Worm (Caenorhabditis elegans) whole organism, L2 larva: ENCODE measurements around the gene dpff-1.
A peak's percentile ranks its signal among the peaks of the same experiment; 100 is the strongest.

Experiments
- C34F6.9 ChIP-seq: fragments of 150-350 bp; optimal IDR thresholded peaks from 2 replicates; lab custom pipeline; 2014; ENCODE audit warnings: missing biosample characterization, missing genetic modification characterization
- F13H6.1 ChIP-seq: sonication (generic microtip); optimal IDR thresholded peaks from 2 replicates; lab custom pipeline; 2016; ENCODE audit warnings: missing genetic modification characterization, missing compliant biosample characterization
- R02D3.7 ChIP-seq: fragments of 150-350 bp; optimal IDR thresholded peaks from 2 replicates; lab custom pipeline; 2014; ENCODE audit warnings: missing biosample characterization, missing genetic modification characterization
- Y55F3AM.14 ChIP-seq: fragments of 200-800 bp; sonication (Bioruptor generic); optimal IDR thresholded peaks from 2 replicates; lab custom pipeline; 2018; ENCODE audit warnings: mild to moderate bottlenecking, missing genetic modification characterization, missing compliant biosample characterization
- alr-1 ChIP-seq: fragments of 150-350 bp; optimal IDR thresholded peaks from 2 replicates; lab custom pipeline; 2014; ENCODE audit warnings: missing biosample characterization, missing genetic modification characterization
- ama-1 ChIP-seq: fragments of 150-350 bp; optimal IDR thresholded peaks from 2 replicates; lab custom pipeline; 2018; ENCODE audit warnings: inconsistent platforms
- blmp-1 ChIP-seq: sonication (generic microtip); optimal IDR thresholded peaks from 2 replicates; lab custom pipeline; 2017; ENCODE audit warnings: missing genetic modification characterization, mild to moderate bottlenecking, missing compliant biosample characterization, antibody characterized with exemption, moderate library complexity; ENCODE audit not compliant: insufficient read depth
- ceh-16 ChIP-seq: fragments of 150-350 bp; optimal IDR thresholded peaks from 2 replicates; lab custom pipeline; 2014; ENCODE audit warnings: missing biosample characterization, missing genetic modification characterization
- ceh-82 ChIP-seq: fragments of 150-350 bp; optimal IDR thresholded peaks from 2 replicates; lab custom pipeline; 2014; ENCODE audit warnings: missing biosample characterization, missing genetic modification characterization
- crh-2 ChIP-seq: sonication (generic microtip); optimal IDR thresholded peaks from 2 replicates; lab custom pipeline; 2017; ENCODE audit warnings: missing biosample characterization, missing genetic modification characterization
- dmd-4 ChIP-seq: sonication (generic microtip); optimal IDR thresholded peaks from 2 replicates; lab custom pipeline; 2017; ENCODE audit warnings: missing biosample characterization, missing genetic modification characterization
- egl-27 ChIP-seq: sonication (generic microtip); optimal IDR thresholded peaks from 3 replicates; lab custom pipeline; 2017; ENCODE audit warnings: missing biosample characterization, missing genetic modification reagents, missing genetic modification characterization
- elt-1 ChIP-seq: fragments of 150-350 bp; optimal IDR thresholded peaks from 2 replicates; lab custom pipeline; 2014; ENCODE audit warnings: missing biosample characterization, missing genetic modification characterization
- elt-3 ChIP-seq: sonication (generic microtip); optimal IDR thresholded peaks from 2 replicates; lab custom pipeline; 2017; ENCODE audit warnings: missing biosample characterization, missing genetic modification characterization
- fos-1 ChIP-seq: fragments of 150-350 bp; optimal IDR thresholded peaks from 2 replicates; lab custom pipeline; 2014; ENCODE audit warnings: missing biosample characterization, missing genetic modification characterization
- gmeb-1 ChIP-seq: fragments of 150-350 bp; optimal IDR thresholded peaks from 2 replicates; lab custom pipeline; 2014; ENCODE audit warnings: missing biosample characterization, missing genetic modification characterization
- lin-11 ChIP-seq: fragments of 150-350 bp; sonication (generic microtip); optimal IDR thresholded peaks from 2 replicates; lab custom pipeline; 2014; ENCODE audit warnings: missing biosample characterization, missing genetic modification characterization, inconsistent platforms, mixed read lengths
- lin-13 ChIP-seq: fragments of 150-350 bp; optimal IDR thresholded peaks from 2 replicates; lab custom pipeline; 2014; ENCODE audit warnings: missing biosample characterization, missing genetic modification reagents, missing genetic modification characterization
- lsy-2 ChIP-seq, 2 experiments: fragments of 150-350 bp in 1 of 2; sonication (generic microtip) in 1 of 2; optimal IDR thresholded peaks; 2 replicates each; lab custom pipeline; 2014 to 2017; ENCODE audit warnings: missing biosample characterization in 2 of 2, missing genetic modification characterization in 2 of 2
- mab-5 ChIP-seq: fragments of 150-350 bp; optimal IDR thresholded peaks from 2 replicates; lab custom pipeline; 2014; ENCODE audit warnings: missing biosample characterization, missing genetic modification characterization
- mbf-1 ChIP-seq: sonication (generic microtip); optimal IDR thresholded peaks from 2 replicates; lab custom pipeline; 2017; ENCODE audit warnings: missing biosample characterization, missing genetic modification characterization
- mdl-1 ChIP-seq, 2 experiments: fragments of 150-350 bp in 1 of 2; sonication (generic microtip) in 1 of 2; optimal IDR thresholded peaks; 2 replicates each; lab custom pipeline; 2017; ENCODE audit warnings: missing biosample characterization in 2 of 2, missing genetic modification characterization in 2 of 2
- nhr-10 ChIP-seq: sonication (generic microtip); optimal IDR thresholded peaks from 2 replicates; lab custom pipeline; 2017; ENCODE audit warnings: missing biosample characterization, missing genetic modification characterization
- nhr-11 ChIP-seq: fragments of 150-350 bp; optimal IDR thresholded peaks from 2 replicates; lab custom pipeline; 2014; ENCODE audit warnings: missing biosample characterization, missing genetic modification characterization
- nhr-12 ChIP-seq: fragments of 150-350 bp; optimal IDR thresholded peaks from 2 replicates; lab custom pipeline; 2014; ENCODE audit warnings: missing biosample characterization, missing genetic modification characterization
- nhr-129 ChIP-seq: fragments of 150-350 bp; optimal IDR thresholded peaks from 2 replicates; lab custom pipeline; 2014; ENCODE audit warnings: missing biosample characterization, missing genetic modification characterization
- nhr-21 ChIP-seq: fragments of 150-350 bp; optimal IDR thresholded peaks from 2 replicates; lab custom pipeline; 2014; ENCODE audit warnings: missing biosample characterization, missing genetic modification characterization
- nhr-23 ChIP-seq: fragments of 150-350 bp; optimal IDR thresholded peaks from 2 replicates; lab custom pipeline; 2014; ENCODE audit warnings: missing biosample characterization, missing genetic modification reagents, missing genetic modification characterization
- nhr-237 ChIP-seq: fragments of 150-350 bp; optimal IDR thresholded peaks from 2 replicates; lab custom pipeline; 2014; ENCODE audit warnings: missing biosample characterization, missing genetic modification characterization
- nhr-25 ChIP-seq: fragments of 150-350 bp; sonication (generic microtip); optimal IDR thresholded peaks from 3 replicates; lab custom pipeline; 2014; ENCODE audit warnings: missing biosample characterization, missing genetic modification characterization
- nhr-6 ChIP-seq: fragments of 150-350 bp; optimal IDR thresholded peaks from 2 replicates; lab custom pipeline; 2014; ENCODE audit warnings: missing biosample characterization, missing genetic modification characterization
- nhr-77 ChIP-seq: fragments of 150-350 bp; optimal IDR thresholded peaks from 2 replicates; lab custom pipeline; 2014; ENCODE audit warnings: missing biosample characterization, missing genetic modification characterization
- peb-1 ChIP-seq: fragments of 150-350 bp; optimal IDR thresholded peaks from 2 replicates; lab custom pipeline; 2014; ENCODE audit warnings: missing biosample characterization, missing genetic modification characterization
- sem-4 ChIP-seq: fragments of 150-350 bp; optimal IDR thresholded peaks from 2 replicates; lab custom pipeline; 2014; ENCODE audit warnings: missing biosample characterization, missing genetic modification reagents, missing genetic modification characterization
- skn-1 ChIP-seq: sonication (generic microtip); optimal IDR thresholded peaks from 2 replicates; lab custom pipeline; 2017; ENCODE audit warnings: missing biosample characterization, missing genetic modification characterization
- sma-3 ChIP-seq: sonication (generic microtip); optimal IDR thresholded peaks from 2 replicates; lab custom pipeline; 2016; ENCODE audit warnings: missing genetic modification reagents, missing genetic modification characterization, missing compliant biosample characterization
- sma-9 ChIP-seq, 2 experiments: fragments of 150-350 bp in 1 of 2; sonication (generic microtip) in 1 of 2; optimal IDR thresholded peaks; 2 replicates each; lab custom pipeline; 2014 to 2016; ENCODE audit warnings: missing genetic modification characterization in 2 of 2, mild to moderate bottlenecking in 1 of 2, missing biosample characterization in 1 of 2, missing compliant biosample characterization in 1 of 2, missing genetic modification reagents in 1 of 2, moderate library complexity in 1 of 2
- snpc-4 ChIP-seq: fragments of 150-350 bp; optimal IDR thresholded peaks from 2 replicates; lab custom pipeline; 2014; ENCODE audit warnings: missing biosample characterization, missing genetic modification characterization
- unc-39 ChIP-seq: fragments of 150-350 bp; optimal IDR thresholded peaks from 2 replicates; lab custom pipeline; 2014; ENCODE audit warnings: missing biosample characterization, missing genetic modification characterization
- unc-55 ChIP-seq: fragments of 150-350 bp; sonication (generic microtip); optimal IDR thresholded peaks from 3 replicates; lab custom pipeline; 2014; ENCODE audit warnings: missing biosample characterization, missing genetic modification reagents, missing genetic modification characterization
- unc-62 ChIP-seq: fragments of 150-350 bp; optimal IDR thresholded peaks from 2 replicates; lab custom pipeline; 2014; ENCODE audit warnings: missing biosample characterization, missing genetic modification reagents, missing genetic modification characterization
- zag-1 ChIP-seq: fragments of 150-350 bp; optimal IDR thresholded peaks from 2 replicates; lab custom pipeline; 2014; ENCODE audit warnings: missing biosample characterization, missing genetic modification characterization
- ztf-1 ChIP-seq: fragments of 200-800 bp; sonication (Bioruptor generic); conservative IDR thresholded peaks from 2 replicates; pipeline ENCODE4 v1.3.6; 2022; ENCODE audit warnings: missing genetic modification characterization, missing compliant biosample characterization
- ztf-11 ChIP-seq: sonication (generic microtip); optimal IDR thresholded peaks from 2 replicates; lab custom pipeline; 2017; ENCODE audit warnings: missing biosample characterization, missing genetic modification characterization
- ztf-4 ChIP-seq: fragments of 150-350 bp; optimal IDR thresholded peaks from 2 replicates; lab custom pipeline; 2014; ENCODE audit warnings: missing biosample characterization, missing genetic modification characterization

dpff-1 gene

ce11 chrIII:5919799-5920387 lies 13.7 kb upstream of the dpff-1 start, which contains the start of the genes tdo-2 and C28H8.2:
Gene tdo-2 (minus strand): TSS chrIII:5919955.
Gene C28H8.2 (plus strand): TSS chrIII:5920322.
- TF ChIP-seq lsy-2 (tag; optimal IDR thresholded peaks at IDR 0.05; lab: Kevin White, UChicago) (peak in 1 of 2 experiments; percentile 55), alr-1 (peak; percentile 16), dmd-4 (tag; lab: Kevin White, UChicago) (no peak), lin-11 (tag; lab: Kevin White, UChicago) (no peak), elt-3 (no peak), nhr-25 (peak; percentile 94), F13H6.1 (tag; lab: Kevin White, UChicago) (peak; percentile 14), skn-1 (tag; lab: Kevin White, UChicago) (no peak), R02D3.7 (tag; lab: Kevin White, UChicago) (no peak), C34F6.9 (tag; lab: Kevin White, UChicago) (peak; percentile 8), Y55F3AM.14 (GFP tag; lab: Kevin White, UChicago) (peak; percentile 25), blmp-1 (tag; lab: Kevin White, UChicago) (peak; percentile 80), sma-9 (GFP tag; optimal IDR thresholded peaks at IDR 0.05; lab: Kevin White, UChicago) (peak; percentile 90), sma-9 (tag; optimal IDR thresholded peaks at IDR 0.05; lab: Kevin White, UChicago) (no peak), gmeb-1 (peak; percentile 55), crh-2 (tag; lab: Kevin White, UChicago) (peak; percentile 56), lin-13 (no peak), ztf-11 (tag; lab: Kevin White, UChicago) (no peak), ceh-16 (no peak), snpc-4 (tag; lab: Kevin White, UChicago) (no peak), nhr-6 (peak; percentile 37), nhr-23 (tag; lab: Kevin White, UChicago) (no peak), nhr-21 (peak; percentile 92), nhr-237 (no peak), unc-39 (tag; lab: Kevin White, UChicago) (no peak), sma-3 (peak; percentile 92), nhr-12 (no peak), egl-27 (tag; lab: Kevin White, UChicago) (peak; percentile 69), fos-1 (tag; lab: Kevin White, UChicago) (peak; percentile 12), ceh-82 (tag; lab: Kevin White, UChicago) (no peak), mab-5 (tag; lab: Kevin White, UChicago) (peak; percentile 20), sem-4 (tag; lab: Kevin White, UChicago) (no peak), nhr-11 (no peak), ztf-4 (tag; lab: Kevin White, UChicago) (peak; percentile 28), unc-55 (GFP tag; lab: Kevin White, UChicago) (no peak), nhr-129 (peak; percentile 50), mdl-1 (tag; optimal IDR thresholded peaks at IDR 0.05; lab: Kevin White, UChicago) (peak in 1 of 2 experiments; percentile 75), elt-1 (tag; lab: Kevin White, UChicago) (no peak), ama-1 (no peak), zag-1 (tag; lab: Kevin White, UChicago) (no peak), mbf-1 (tag; lab: Kevin White, UChicago) (no peak), nhr-10 (tag; lab: Kevin White, UChicago) (no peak)
- TF ChIP-seq, all 48 proteins: peak for 19

- peak; percentile 14 for TF ChIP-seq ama-1
- TF ChIP-seq elt-1 (tag; lab: Kevin White, UChicago), result no peak
- peak; percentile 72 for TF ChIP-seq nhr-21
- TF ChIP-seq peb-1 (tag; lab: Kevin White, UChicago), result no peak
- peak; percentile 40 for TF ChIP-seq fos-1 (tag; lab: Kevin White, UChicago)
- no peak for TF ChIP-seq R02D3.7 (tag; lab: Kevin White, UChicago)
- peak; percentile 89 for TF ChIP-seq skn-1 (tag; lab: Kevin White, UChicago)
- TF ChIP-seq nhr-77, result no peak
- no peak for TF ChIP-seq sem-4 (tag; lab: Kevin White, UChicago)
- no peak for TF ChIP-seq ztf-11 (tag; lab: Kevin White, UChicago)
- no peak for TF ChIP-seq nhr-237
- TF ChIP-seq F13H6.1 (tag; lab: Kevin White, UChicago), result peak; percentile 20
- peak; percentile 50 for TF ChIP-seq gmeb-1
- TF ChIP-seq ztf-1, result no peak
- no peak for TF ChIP-seq alr-1
- TF ChIP-seq ceh-82 (tag; lab: Kevin White, UChicago), result no peak
- TF ChIP-seq blmp-1 (tag; lab: Kevin White, UChicago), result no peak
- no peak for TF ChIP-seq ceh-16
- TF ChIP-seq lsy-2 (tag; optimal IDR thresholded peaks at IDR 0.05; lab: Kevin White, UChicago), result peak in 1 of 2 experiments; percentile 41
- TF ChIP-seq mab-5 (tag; lab: Kevin White, UChicago), result no peak
- TF ChIP-seq mbf-1 (tag; lab: Kevin White, UChicago), result no peak
- TF ChIP-seq lin-13, result peak; percentile 9
- peak; percentile 84 for TF ChIP-seq crh-2 (tag; lab: Kevin White, UChicago)
- no peak for TF ChIP-seq C34F6.9 (tag; lab: Kevin White, UChicago)
- TF ChIP-seq zag-1 (tag; lab: Kevin White, UChicago), result no peak
- no peak for TF ChIP-seq elt-3
- peak; percentile 39 for TF ChIP-seq sma-3
- peak; percentile 4 for TF ChIP-seq nhr-25
- TF ChIP-seq unc-55 (GFP tag; lab: Kevin White, UChicago), result no peak
- no peak for TF ChIP-seq dmd-4 (tag; lab: Kevin White, UChicago)
- no peak for TF ChIP-seq unc-62 (GFP tag; lab: Kevin White, UChicago)
- peak; percentile 26 for TF ChIP-seq ztf-4 (tag; lab: Kevin White, UChicago)
- TF ChIP-seq nhr-129, result no peak
- TF ChIP-seq nhr-11, result no peak
- TF ChIP-seq snpc-4 (tag; lab: Kevin White, UChicago), result no peak
Observed at ce11 chrIII:5917365-5917958, 11.3 kb upstream of the dpff-1 start.
